Worm (Caenorhabditis elegans) whole organism, early embryonic: Measurements from ENCODE around the gene subs-4.

Experiments
- B0310.2 ChIP-seq: sonication (generic microtip); optimal IDR thresholded peaks from 2 replicates; lab custom pipeline; 2016; ENCODE audit warnings: mild to moderate bottlenecking, missing genetic modification characterization, missing compliant biosample characterization
- aly-1 ChIP-seq: sonication (generic microtip); optimal IDR thresholded peaks from 2 replicates; lab custom pipeline; 2016; ENCODE audit warnings: missing genetic modification characterization, missing compliant biosample characterization
- ama-1 ChIP-seq: fragments of 150-350 bp; optimal IDR thresholded peaks from 2 replicates; lab custom pipeline; 2014
- ceh-13 ChIP-seq: fragments of 200-800 bp; sonication (Bioruptor generic); optimal IDR thresholded peaks from 2 replicates; lab custom pipeline; 2018; ENCODE audit warnings: mild to moderate bottlenecking, missing genetic modification characterization, missing compliant biosample characterization
- ceh-36 ChIP-seq: sonication (generic microtip); optimal IDR thresholded peaks from 2 replicates; lab custom pipeline; 2016; ENCODE audit warnings: missing genetic modification characterization, inconsistent platforms, missing compliant biosample characterization
- ets-7 ChIP-seq: sonication (generic microtip); optimal IDR thresholded peaks from 2 replicates; lab custom pipeline; 2016; ENCODE audit warnings: missing genotype, missing genetic modification characterization, missing compliant biosample characterization
- flt-1 ChIP-seq: fragments of 200-800 bp; sonication (Bioruptor generic); IDR thresholded peaks from 2 replicates; pipeline ENCODE4 v1.3.6; 2022; ENCODE audit warnings: missing genetic modification characterization, missing compliant biosample characterization
- hmbx-1 ChIP-seq: sonication (generic microtip); optimal IDR thresholded peaks from 2 replicates; lab custom pipeline; 2016; ENCODE audit warnings: mild to moderate bottlenecking, missing genetic modification characterization, missing compliant biosample characterization
- hmg-4 ChIP-seq: fragments of 200-800 bp; sonication (Bioruptor generic); optimal IDR thresholded peaks from 2 replicates; lab custom pipeline; 2018; ENCODE audit warnings: mild to moderate bottlenecking, missing genetic modification characterization, missing compliant biosample characterization
- hnd-1 ChIP-seq: sonication (generic microtip); optimal IDR thresholded peaks from 2 replicates; lab custom pipeline; 2016; ENCODE audit warnings: missing genetic modification characterization, missing compliant biosample characterization
- pes-1 ChIP-seq: fragments of 200-800 bp; sonication (Bioruptor generic); IDR thresholded peaks from 2 replicates; pipeline ENCODE4 v1.3.6; 2022; ENCODE audit warnings: missing genetic modification reagents, missing genetic modification characterization, missing compliant biosample characterization
- scrt-1 ChIP-seq: fragments of 200-800 bp; sonication (Bioruptor generic); IDR thresholded peaks from 2 replicates; pipeline ENCODE4 v1.3.6; 2022; ENCODE audit warnings: missing genetic modification characterization, missing compliant biosample characterization
- tbx-11 ChIP-seq: fragments of 200-800 bp; sonication (Bioruptor generic); IDR thresholded peaks from 2 replicates; pipeline ENCODE4 v1.3.6; 2022; ENCODE audit warnings: missing genetic modification characterization, missing compliant biosample characterization
- tbx-37 ChIP-seq: fragments of 200-800 bp; sonication (Bioruptor generic); conservative IDR thresholded peaks from 2 replicates; pipeline ENCODE4 v1.3.6; 2022; ENCODE audit warnings: missing genetic modification reagents, missing genetic modification characterization, missing compliant biosample characterization
- tra-4 ChIP-seq: sonication (generic microtip); optimal IDR thresholded peaks from 2 replicates; lab custom pipeline; 2017; ENCODE audit warnings: missing genetic modification characterization, missing compliant biosample characterization

The subs-4 gene

DNA sequence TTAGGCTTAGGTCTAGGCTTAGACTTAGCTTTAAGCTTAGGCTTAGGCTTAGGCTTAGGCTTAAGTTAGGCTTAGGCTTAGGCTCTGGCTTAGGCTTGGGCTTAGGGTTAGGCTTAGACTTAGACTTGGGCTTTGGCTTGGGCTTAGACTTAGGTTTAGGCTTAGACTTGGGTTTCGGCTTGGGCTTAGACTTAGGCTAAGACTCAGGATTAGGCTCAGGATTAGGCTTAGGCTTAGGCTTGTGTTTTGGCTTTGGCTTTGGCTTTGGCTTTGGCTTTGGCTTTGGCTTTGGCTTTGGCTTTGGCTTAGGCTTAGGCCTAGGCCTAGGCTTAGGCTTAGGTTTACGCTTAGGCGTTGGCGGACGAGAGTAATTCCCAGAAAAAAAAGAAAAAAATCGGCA, 37.5 kb downstream of the subs-4 start:
- TF ChIP-seq hmbx-1 (no peak), hnd-1 (tag; lab: Kevin White, UChicago) (no peak), tra-4 (tag; lab: Kevin White, UChicago) (no peak), ceh-36 (peak; percentile 80), tbx-37 (no peak), B0310.2 (tag; lab: Kevin White, UChicago) (no peak)

DNA sequence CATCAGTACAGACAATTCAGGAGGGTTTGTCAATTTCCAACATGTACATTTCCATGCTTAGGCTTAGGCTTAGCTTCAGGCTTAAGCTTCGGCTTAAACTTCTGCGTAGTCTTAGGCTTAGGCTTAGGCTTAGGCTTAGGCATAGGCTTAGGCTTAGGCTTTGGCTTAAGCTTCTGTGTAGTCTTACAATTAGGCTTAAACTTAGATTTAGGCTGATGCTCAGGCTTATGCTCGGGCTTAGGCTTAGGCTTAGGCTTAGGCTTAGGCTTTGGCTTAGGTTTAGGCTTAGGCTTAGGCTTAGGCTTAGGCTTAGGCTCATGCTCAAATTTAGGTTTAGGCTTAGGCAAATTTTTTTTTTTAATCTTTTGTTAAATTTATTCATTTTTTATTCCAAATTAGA, 42.8 kb downstream of the subs-4 start:
- peak; percentile 89 for TF ChIP-seq ceh-36
- TF ChIP-seq B0310.2 (tag; lab: Kevin White, UChicago), result no peak
- no peak for TF ChIP-seq ama-1 (lab: Kevin White, UChicago)
- TF ChIP-seq ets-7 (tag; lab: Kevin White, UChicago), result no peak
- TF ChIP-seq ceh-13 (GFP tag; lab: Kevin White, UChicago), result no peak
- TF ChIP-seq hnd-1 (tag; lab: Kevin White, UChicago), result no peak

- TF ChIP-seq hmbx-1, result no peak
- TF ChIP-seq hmg-4 (GFP tag; lab: Kevin White, UChicago), result no peak
- TF ChIP-seq tbx-11 (GFP tag; lab: Robert Waterston, UW), result no peak
- TF ChIP-seq flt-1, result no peak
Observed at ce11 chrIII:11426906-11427305, 44.9 kb downstream of the subs-4 start, which contains the start of gene idpc-1. idpc-1 (plus strand) TSS chrIII:11427206.

ce11 chrIII:11427548-11428152, 45.6 kb downstream of the subs-4 start:
- TF ChIP-seq aly-1 (tag; lab: Kevin White, UChicago), result peak; percentile 38
- no peak for TF ChIP-seq ceh-13 (GFP tag; lab: Kevin White, UChicago)
- TF ChIP-seq scrt-1 (GFP tag; lab: Robert Waterston, UW), result no peak

- peak; percentile 28; the same call in 1 of the 2 replicates for TF ChIP-seq pes-1
Observed at ce11 chrIII:11434864-11435263, 52.8 kb downstream of the subs-4 start.
